Worm (Caenorhabditis elegans) whole organism, young adult: Measurements from ENCODE around the gene B0244.7.

Source experiments
- C17E4.6 ChIP-seq: fragments of 200-800 bp; sonication (Bioruptor generic); IDR thresholded peaks from 2 replicates; pipeline ENCODE4 v1.3.6; 2022; ENCODE audit warnings: missing genetic modification reagents, missing genetic modification characterization, missing compliant biosample characterization
- F55B11.4 ChIP-seq: sonication (generic microtip); optimal IDR thresholded peaks from 2 replicates; lab custom pipeline; 2016; ENCODE audit warnings: missing compliant biosample characterization, missing genetic modification characterization, borderline replicate concordance; ENCODE audit not compliant: insufficient read depth
- F57A8.1 ChIP-seq: fragments of 200-800 bp; sonication (Bioruptor generic); optimal IDR thresholded peaks from 2 replicates; lab custom pipeline; 2018; ENCODE audit warnings: mild to moderate bottlenecking, missing genetic modification characterization, moderate library complexity, missing compliant biosample characterization
- T07F8.4 ChIP-seq: sonication (generic microtip); optimal IDR thresholded peaks from 2 replicates; lab custom pipeline; 2016; ENCODE audit warnings: mild to moderate bottlenecking, missing genetic modification characterization, moderate library complexity, missing compliant biosample characterization
- Y53F4B.3 ChIP-seq: fragments of 200-800 bp; sonication (Bioruptor generic); IDR thresholded peaks from 2 replicates; pipeline ENCODE4 v1.3.6; 2022; ENCODE audit warnings: missing genetic modification reagents, missing genetic modification characterization, missing compliant biosample characterization
- Y56A3A.18 ChIP-seq: fragments of 200-800 bp; sonication (Bioruptor generic); IDR thresholded peaks from 2 replicates; pipeline ENCODE4 v1.3.6; 2022; ENCODE audit warnings: missing genetic modification reagents, missing genetic modification characterization, missing compliant biosample characterization
- Y67H2A.10 ChIP-seq: fragments of 200-800 bp; sonication (Bioruptor generic); conservative IDR thresholded peaks from 2 replicates; pipeline ENCODE4 v1.3.6; 2022; ENCODE audit warnings: missing genetic modification reagents, missing genetic modification characterization, missing compliant biosample characterization
- ZK185.1 ChIP-seq: sonication (generic microtip); optimal IDR thresholded peaks from 2 replicates; lab custom pipeline; 2016; ENCODE audit warnings: mild to moderate bottlenecking, missing genetic modification characterization, missing compliant biosample characterization; ENCODE audit not compliant: poor library complexity, severe bottlenecking
- attf-5 ChIP-seq: fragments of 200-800 bp; sonication (Bioruptor generic); optimal IDR thresholded peaks from 2 replicates; lab custom pipeline; 2018; ENCODE audit warnings: mild to moderate bottlenecking, missing genetic modification characterization, missing compliant biosample characterization
- ccch-3 ChIP-seq: fragments of 200-800 bp; sonication (Bioruptor generic); optimal IDR thresholded peaks from 2 replicates; lab custom pipeline; 2018; ENCODE audit warnings: mild to moderate bottlenecking, missing genetic modification characterization, missing compliant biosample characterization
- cebp-2 ChIP-seq: fragments of 200-800 bp; sonication (Bioruptor generic); IDR thresholded peaks from 2 replicates; pipeline ENCODE4 v1.3.6; 2022; ENCODE audit warnings: missing genetic modification characterization, missing compliant biosample characterization
- ceh-100 ChIP-seq: fragments of 200-800 bp; sonication (Bioruptor generic); IDR thresholded peaks from 2 replicates; pipeline ENCODE4 v1.3.6; 2022; ENCODE audit warnings: missing genetic modification reagents, missing genetic modification characterization, missing compliant biosample characterization
- ceh-40 ChIP-seq: fragments of 200-800 bp; sonication (Bioruptor generic); IDR thresholded peaks from 2 replicates; pipeline ENCODE4 v1.3.6; 2022; ENCODE audit warnings: missing genetic modification characterization, missing compliant biosample characterization
- efl-1 ChIP-seq: fragments of 150-350 bp; optimal IDR thresholded peaks from 2 replicates; lab custom pipeline; 2014; ENCODE audit warnings: missing biosample characterization, missing genetic modification reagents, missing genetic modification characterization
- fkh-3 ChIP-seq: sonication (generic microtip); optimal IDR thresholded peaks from 2 replicates; lab custom pipeline; 2016; ENCODE audit warnings: mild to moderate bottlenecking, missing genetic modification characterization, missing compliant biosample characterization
- gei-17 ChIP-seq: fragments of 200-800 bp; sonication (Bioruptor generic); optimal IDR thresholded peaks from 2 replicates; lab custom pipeline; 2018; ENCODE audit warnings: mild to moderate bottlenecking, missing genetic modification characterization, missing compliant biosample characterization
- him-1 ChIP-seq: sonication (generic microtip); optimal IDR thresholded peaks from 2 replicates; lab custom pipeline; 2016; ENCODE audit warnings: missing genotype, missing genetic modification reagents, missing genetic modification characterization, missing compliant biosample characterization
- hlh-12 ChIP-seq: sonication (generic microtip); optimal IDR thresholded peaks from 2 replicates; lab custom pipeline; 2016; ENCODE audit warnings: missing genetic modification characterization, missing compliant biosample characterization
- hrde-1 ChIP-seq: sonication (generic microtip); optimal IDR thresholded peaks from 2 replicates; lab custom pipeline; 2016; ENCODE audit warnings: missing genetic modification characterization, mild to moderate bottlenecking, missing compliant biosample characterization, moderate library complexity, missing genotype, missing genetic modification reagents, borderline replicate concordance
- let-526 ChIP-seq: fragments of 200-800 bp; sonication (Bioruptor generic); IDR thresholded peaks from 2 replicates; pipeline ENCODE4 v1.3.6; 2022; ENCODE audit warnings: missing genetic modification reagents, missing genetic modification characterization, missing compliant biosample characterization
- lin-35 ChIP-seq, 3 experiments: fragments of 150-350 bp in 2 of 3; sonication (generic microtip) in 1 of 3; optimal IDR thresholded peaks; 2 replicates each; lab custom pipeline; 2014 to 2018; ENCODE audit warnings: missing biosample characterization in 3 of 3, missing genetic modification characterization in 3 of 3, missing genetic modification reagents in 3 of 3
- lsl-1 ChIP-seq: fragments of 200-800 bp; sonication (Bioruptor generic); optimal IDR thresholded peaks from 2 replicates; lab custom pipeline; 2018; ENCODE audit warnings: mild to moderate bottlenecking, missing genetic modification characterization, moderate library complexity, missing compliant biosample characterization
- madf-3 ChIP-seq: fragments of 200-800 bp; sonication (Bioruptor generic); IDR thresholded peaks from 2 replicates; pipeline ENCODE4 v1.3.6; 2022; ENCODE audit warnings: missing genetic modification reagents, missing genetic modification characterization, missing compliant biosample characterization
- madf-6 ChIP-seq: fragments of 200-800 bp; sonication (Bioruptor generic); IDR thresholded peaks from 2 replicates; pipeline ENCODE4 v1.3.6; 2022; ENCODE audit warnings: missing genetic modification reagents, missing genetic modification characterization, missing compliant biosample characterization
- madf-8 ChIP-seq: fragments of 200-800 bp; sonication (Bioruptor generic); conservative IDR thresholded peaks from 2 replicates; pipeline ENCODE4 v1.3.6; 2022; ENCODE audit warnings: missing genetic modification reagents, missing genetic modification characterization, missing compliant biosample characterization
- mel-28 ChIP-seq: sonication (generic microtip); optimal IDR thresholded peaks from 2 replicates; lab custom pipeline; 2016; ENCODE audit warnings: borderline replicate concordance, mild to moderate bottlenecking, missing genetic modification characterization, missing compliant biosample characterization
- nfya-2 ChIP-seq: fragments of 200-800 bp; sonication (Bioruptor generic); IDR thresholded peaks from 2 replicates; pipeline ENCODE4 v1.3.6; 2022; ENCODE audit warnings: missing genetic modification reagents, missing genetic modification characterization, missing compliant biosample characterization
- nhr-179 ChIP-seq: sonication (generic microtip); optimal IDR thresholded peaks from 2 replicates; lab custom pipeline; 2016; ENCODE audit warnings: mild to moderate bottlenecking, missing genetic modification characterization, missing compliant biosample characterization
- nhr-80 ChIP-seq: sonication (generic microtip); optimal IDR thresholded peaks from 2 replicates; lab custom pipeline; 2016; ENCODE audit warnings: missing genetic modification characterization, missing compliant biosample characterization
- pbrm-1 ChIP-seq: fragments of 200-800 bp; sonication (Bioruptor generic); IDR thresholded peaks from 2 replicates; pipeline ENCODE4 v1.3.6; 2022; ENCODE audit warnings: missing genetic modification reagents, missing genetic modification characterization, missing compliant biosample characterization
- snpc-1.3 ChIP-seq: sonication (generic microtip); optimal IDR thresholded peaks from 2 replicates; lab custom pipeline; 2017; ENCODE audit warnings: missing genetic modification characterization, mild to moderate bottlenecking, missing compliant biosample characterization, antibody characterized with exemption, moderate library complexity, missing genotype, missing genetic modification reagents; ENCODE audit not compliant: insufficient read depth
- snpc-4 ChIP-seq, 5 experiments: fragments of 150-350 bp in 1 of 5; sonication (generic microtip) in 4 of 5; optimal IDR thresholded peaks; 2 replicates each; lab custom pipeline; 2014 to 2018; ENCODE audit warnings: missing genetic modification characterization in 5 of 5, missing biosample characterization in 3 of 5, antibody characterized with exemption in 2 of 5, mild to moderate bottlenecking in 2 of 5, missing compliant biosample characterization in 2 of 5, missing genotype in 2 of 5, moderate library complexity in 2 of 5, missing genetic modification reagents in 1 of 5
- sptf-2 ChIP-seq: fragments of 200-800 bp; sonication (Bioruptor generic); optimal IDR thresholded peaks from 2 replicates; lab custom pipeline; 2018; ENCODE audit warnings: mild to moderate bottlenecking, missing genetic modification characterization, missing compliant biosample characterization
- tbx-9 ChIP-seq: sonication (generic microtip); optimal IDR thresholded peaks from 2 replicates; lab custom pipeline; 2016; ENCODE audit warnings: borderline replicate concordance, missing genetic modification characterization, inconsistent platforms, missing compliant biosample characterization
- tlf-1 ChIP-seq: fragments of 200-800 bp; sonication (Bioruptor generic); optimal IDR thresholded peaks from 2 replicates; lab custom pipeline; 2018; ENCODE audit warnings: mild to moderate bottlenecking, missing genetic modification characterization, missing compliant biosample characterization
- unc-130 ChIP-seq: sonication (generic microtip); optimal IDR thresholded peaks from 2 replicates; lab custom pipeline; 2016; ENCODE audit warnings: missing genetic modification reagents, missing genetic modification characterization, missing compliant biosample characterization
- unc-62 ChIP-seq: fragments of 150-350 bp; optimal IDR thresholded peaks from 2 replicates; lab custom pipeline; 2014; ENCODE audit warnings: missing biosample characterization, missing genetic modification reagents, missing genetic modification characterization
- zfh-2 ChIP-seq: fragments of 200-800 bp; sonication (Bioruptor generic); conservative IDR thresholded peaks from 2 replicates; pipeline ENCODE4 v1.3.6; 2022; ENCODE audit warnings: missing genetic modification reagents, missing genetic modification characterization, missing compliant biosample characterization
- ztf-22 ChIP-seq: fragments of 200-800 bp; sonication (Bioruptor generic); optimal IDR thresholded peaks from 2 replicates; lab custom pipeline; 2018; ENCODE audit warnings: mild to moderate bottlenecking, missing genetic modification characterization, moderate library complexity, missing compliant biosample characterization
- ztf-28 ChIP-seq: fragments of 200-800 bp; sonication (Bioruptor generic); IDR thresholded peaks from 2 replicates; pipeline ENCODE4 v1.3.6; 2022; ENCODE audit warnings: missing genetic modification reagents, missing genetic modification characterization, missing compliant biosample characterization
- ztf-3 ChIP-seq: fragments of 200-800 bp; sonication (Bioruptor generic); optimal IDR thresholded peaks from 2 replicates; lab custom pipeline; 2018; ENCODE audit warnings: mild to moderate bottlenecking, missing genetic modification characterization, missing compliant biosample characterization

The B0244.7 gene

DNA sequence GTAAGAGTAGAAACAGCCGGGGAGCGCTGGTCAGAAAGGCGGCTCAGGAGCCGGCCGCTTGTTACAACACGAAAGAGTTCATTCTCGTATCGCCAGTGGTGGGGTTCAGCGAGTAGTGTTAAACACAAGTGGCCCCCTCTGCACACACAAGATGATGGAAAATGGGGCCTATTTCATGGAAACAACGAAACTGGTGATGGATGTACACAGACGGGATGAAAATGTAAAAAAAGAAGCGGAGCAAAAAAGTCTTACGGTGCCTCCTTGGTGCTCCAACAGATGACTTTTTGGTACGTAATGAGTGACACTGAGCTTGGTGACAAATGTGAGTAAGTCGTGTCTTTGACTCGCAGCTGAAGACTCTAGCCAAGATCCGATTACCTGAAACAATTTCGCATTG, 23.3 kb upstream of the B0244.7 start:
- TF ChIP-seq F57A8.1 (GFP tag; lab: Kevin White, UChicago) (no peak), ztf-28 (no peak), snpc-1.3 (no peak), nhr-80 (tag; lab: Kevin White, UChicago) (no peak), madf-8 (no peak), lsl-1 (no peak), gei-17 (GFP tag; lab: Kevin White, UChicago) (no peak), Y67H2A.10 (GFP tag; lab: Robert Waterston, UW) (no peak), madf-3 (GFP tag; lab: Robert Waterston, UW) (no peak), ccch-3 (no peak), madf-6 (no peak)

DNA sequence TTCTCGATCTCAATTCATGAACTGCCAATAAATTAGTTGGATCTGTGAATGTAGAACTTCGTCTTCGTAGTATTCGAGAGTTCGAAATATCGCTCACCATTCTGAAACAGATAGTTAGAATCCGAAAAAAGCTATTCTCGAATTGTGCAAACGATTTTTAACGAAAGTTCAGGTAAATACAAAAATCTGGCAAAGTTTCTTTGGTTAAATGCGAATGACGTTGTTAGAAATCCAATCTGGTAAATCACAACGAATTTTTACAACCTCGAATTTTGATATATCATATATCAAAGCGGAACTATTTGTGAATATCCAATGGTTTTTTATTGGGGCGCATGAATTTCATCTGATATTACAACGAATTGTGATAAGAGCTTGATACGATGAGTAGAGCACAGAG, 22.1 kb upstream of the B0244.7 start, which contains the start of gene hpo-28:
TSS of gene hpo-28 (minus strand) at position 101 of the 400 bp plus-strand sequence.
- TF ChIP-seq efl-1 (no peak), ztf-3 (GFP tag; lab: Kevin White, UChicago) (no peak), Y53F4B.3 (GFP tag; lab: Robert Waterston, UW) (no peak), fkh-3 (tag; lab: Kevin White, UChicago) (no peak), unc-62 (GFP tag; lab: Kevin White, UChicago) (no peak), ccch-3 (no peak), ceh-100 (GFP tag; lab: Robert Waterston, UW) (no peak), sptf-2 (GFP tag; lab: Kevin White, UChicago) (no peak), hlh-12 (tag; lab: Kevin White, UChicago) (no peak), zfh-2 (GFP tag; lab: Robert Waterston, UW) (no peak), nhr-179 (tag; lab: Kevin White, UChicago) (no peak), nfya-2 (GFP tag; lab: Robert Waterston, UW) (no peak), lin-35 (GFP tag; optimal IDR thresholded peaks at IDR 0.05; lab: Kevin White, UChicago) (no peak), ZK185.1 (tag; lab: Kevin White, UChicago) (no peak), pbrm-1 (GFP tag; lab: Robert Waterston, UW) (no peak), unc-130 (GFP tag; lab: Kevin White, UChicago) (no peak), cebp-2 (no peak), mel-28 (tag; lab: Kevin White, UChicago) (no peak)

DNA sequence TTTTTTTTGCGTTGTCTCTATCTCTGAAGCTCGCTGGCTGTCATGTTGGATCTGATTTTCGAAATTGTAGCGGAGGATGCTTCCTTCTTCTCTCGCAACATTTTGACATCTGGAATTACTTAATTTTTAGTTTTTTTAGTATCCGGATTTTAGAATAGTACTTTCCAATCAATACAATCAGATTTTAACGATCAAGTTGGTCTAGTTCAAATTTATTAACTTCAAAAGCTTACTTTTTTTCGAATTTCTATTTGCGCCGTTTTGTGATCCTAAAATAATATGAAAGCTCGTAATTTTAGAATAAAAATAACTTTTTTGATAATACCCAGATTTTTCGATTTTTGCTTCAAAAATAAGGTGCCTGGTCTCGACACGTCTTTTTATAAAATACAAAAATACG, 21.3 kb upstream of the B0244.7 start, which contains the start of gene B0336.12:
TSS of gene B0336.12 (minus strand) at position 101 of the 400 bp plus-strand sequence.
- no peak for TF ChIP-seq Y56A3A.18 (GFP tag; lab: Robert Waterston, UW)
- TF ChIP-seq let-526 (GFP tag; lab: Robert Waterston, UW) = no peak
- no peak for TF ChIP-seq ceh-40 (GFP tag; lab: Robert Waterston, UW)
- no peak for TF ChIP-seq F57A8.1 (GFP tag; lab: Kevin White, UChicago)
- no peak for TF ChIP-seq T07F8.4 (tag; lab: Kevin White, UChicago)
- no peak for TF ChIP-seq tlf-1 (GFP tag; lab: Kevin White, UChicago)
- no peak for TF ChIP-seq ztf-28
- no peak for TF ChIP-seq hrde-1
- TF ChIP-seq ztf-22 (GFP tag; lab: Kevin White, UChicago) = no peak
- no peak for TF ChIP-seq tbx-9
- no peak for TF ChIP-seq Y53F4B.3 (GFP tag; lab: Robert Waterston, UW)
- TF ChIP-seq C17E4.6 (GFP tag; lab: Robert Waterston, UW) = no peak
- TF ChIP-seq F55B11.4 (tag; lab: Kevin White, UChicago) = no peak
- TF ChIP-seq attf-5 (GFP tag; lab: Kevin White, UChicago) = no peak
- no peak for TF ChIP-seq unc-130 (GFP tag; lab: Kevin White, UChicago)
- TF ChIP-seq him-1 = no peak
- no peak for TF ChIP-seq snpc-4 (GFP tag; optimal IDR thresholded peaks at IDR 0.05; lab: Kevin White, UChicago)
- TF ChIP-seq snpc-4 (tag; optimal IDR thresholded peaks at IDR 0.05; lab: Kevin White, UChicago) = no peak
- no peak for TF ChIP-seq gei-17 (GFP tag; lab: Kevin White, UChicago)
